Fruit fly (Drosophila melanogaster) whole organism, adult: ENCODE data around the gene RpL22.

Experiments used
- CG11617 ChIP-seq: fragments of 200-800 bp; sonication (Bioruptor generic); optimal IDR thresholded peaks from 2 replicates; lab custom pipeline; 2017; ENCODE audit warnings: mild to moderate bottlenecking, missing biosample characterization, missing genetic modification reagents, missing genetic modification characterization
- CG12768 ChIP-seq: fragments of 200-800 bp; sonication (Bioruptor generic); optimal IDR thresholded peaks from 2 replicates; lab custom pipeline; 2017; ENCODE audit warnings: missing biosample characterization, missing genetic modification characterization, mild to moderate bottlenecking, moderate library complexity, missing genetic modification reagents
- CG14711 ChIP-seq: fragments of 200-800 bp; sonication (Bioruptor generic); optimal IDR thresholded peaks from 2 replicates; lab custom pipeline; 2018; ENCODE audit warnings: missing biosample characterization, mild to moderate bottlenecking, missing genetic modification characterization, moderate library complexity
- CG1620 ChIP-seq: fragments of 200-800 bp; sonication (Bioruptor generic); optimal IDR thresholded peaks from 2 replicates; lab custom pipeline; 2016; ENCODE audit warnings: missing biosample characterization, missing genetic modification characterization
- CG33017 ChIP-seq: fragments of 200-800 bp; sonication (Bioruptor generic); optimal IDR thresholded peaks from 2 replicates; lab custom pipeline; 2018; ENCODE audit warnings: missing biosample characterization, mild to moderate bottlenecking, missing genetic modification characterization, moderate library complexity
- CG5204 ChIP-seq: fragments of 200-800 bp; sonication (Bioruptor generic); optimal IDR thresholded peaks from 2 replicates; lab custom pipeline; 2016; ENCODE audit warnings: missing biosample characterization, missing genetic modification characterization
- CG7045 ChIP-seq: fragments of 200-800 bp; sonication (Bioruptor generic); optimal IDR thresholded peaks from 2 replicates; lab custom pipeline; 2017; ENCODE audit warnings: missing biosample characterization, mild to moderate bottlenecking, missing genetic modification characterization
- CG7101 ChIP-seq: fragments of 200-800 bp; sonication (Bioruptor generic); optimal IDR thresholded peaks from 2 replicates; lab custom pipeline; 2018; ENCODE audit warnings: missing biosample characterization, mild to moderate bottlenecking, missing genetic modification characterization, moderate library complexity
- Clk ChIP-seq: fragments of 200-800 bp; sonication (Bioruptor generic); optimal IDR thresholded peaks from 2 replicates; lab custom pipeline; 2017; ENCODE audit warnings: missing biosample characterization, missing genetic modification characterization
- Crg-1 ChIP-seq: fragments of 200-800 bp; sonication (Bioruptor generic); optimal IDR thresholded peaks from 2 replicates; lab custom pipeline; 2016; ENCODE audit warnings: missing biosample characterization, missing genetic modification characterization
- Hr96 ChIP-seq: fragments of 200-800 bp; sonication (Bioruptor generic); optimal IDR thresholded peaks from 2 replicates; lab custom pipeline; 2016; ENCODE audit warnings: missing biosample characterization, missing genetic modification characterization
- Mnt ChIP-seq: fragments of 200-800 bp; sonication (Bioruptor generic); optimal IDR thresholded peaks from 2 replicates; lab custom pipeline; 2016; ENCODE audit warnings: missing biosample characterization, mild to moderate bottlenecking, missing genetic modification characterization
- bab1 ChIP-seq: fragments of 200-800 bp; sonication (Bioruptor generic); optimal IDR thresholded peaks from 3 replicates; lab custom pipeline; 2019; ENCODE audit warnings: missing biosample characterization, mild to moderate bottlenecking, missing genetic modification characterization, moderate library complexity
- cic ChIP-seq: fragments of 200-800 bp; sonication (Bioruptor generic); optimal IDR thresholded peaks from 2 replicates; lab custom pipeline; 2017; ENCODE audit warnings: missing biosample characterization, mild to moderate bottlenecking, missing genetic modification characterization, moderate library complexity
- cnc ChIP-seq, 2 experiments: fragments of >200 bp; optimal IDR thresholded peaks; 2 replicates each; lab custom pipeline; 2017
- kay ChIP-seq: fragments of 200-800 bp; sonication (Bioruptor generic); peaks from one replicate; lab custom pipeline; 2016; ENCODE audit warnings: missing biosample characterization, missing genetic modification characterization, borderline replicate concordance
- ovo ChIP-seq: fragments of 200-800 bp; sonication (Bioruptor generic); optimal IDR thresholded peaks from 2 replicates; lab custom pipeline; 2016; ENCODE audit warnings: missing biosample characterization, missing genetic modification characterization
- pad ChIP-seq: fragments of 200-800 bp; sonication (Bioruptor generic); optimal IDR thresholded peaks from 3 replicates; lab custom pipeline; 2017; ENCODE audit warnings: missing biosample characterization, missing genetic modification characterization, mild to moderate bottlenecking, moderate library complexity, missing genetic modification reagents
- tj ChIP-seq: fragments of 200-800 bp; sonication (Bioruptor generic); optimal IDR thresholded peaks from 3 replicates; lab custom pipeline; 2017; ENCODE audit warnings: missing biosample characterization, mild to moderate bottlenecking, missing genetic modification characterization, moderate library complexity
- toe ChIP-seq: fragments of 200-800 bp; sonication (Bioruptor generic); optimal IDR thresholded peaks from 2 replicates; lab custom pipeline; 2016; ENCODE audit warnings: missing biosample characterization, missing genetic modification characterization

The RpL22 gene

dm6 chrX:739621-740216 is 25.2 kb downstream of the RpL22 start:
- no peak for TF ChIP-seq toe
- no peak for TF ChIP-seq pad (GFP tag; lab: Kevin White, UChicago)
- no peak for TF ChIP-seq CG11617
- no peak for TF ChIP-seq CG33017 (tag; lab: Kevin White, UChicago)
- no peak for TF ChIP-seq cic (GFP tag; lab: Kevin White, UChicago)
- TF ChIP-seq kay (GFP tag; lab: Kevin White, UChicago) = no peak
- TF ChIP-seq CG12768 (GFP tag; lab: Kevin White, UChicago) = no peak
- no peak for TF ChIP-seq Clk (GFP tag; lab: Kevin White, UChicago)
- no peak for TF ChIP-seq CG7101 (tag; lab: Kevin White, UChicago)
- TF ChIP-seq CG7045 (GFP tag; lab: Kevin White, UChicago) = no peak
- TF ChIP-seq CG1620 = no peak
- no peak for TF ChIP-seq CG5204 (GFP tag; lab: Kevin White, UChicago)
- TF ChIP-seq tj = no peak
- no peak for TF ChIP-seq bab1 (GFP tag; lab: Kevin White, UChicago)
- TF ChIP-seq cnc (optimal IDR thresholded peaks at IDR 0.05; lab: Kevin White, UChicago) = no peak
- no peak for TF ChIP-seq Hr96 (GFP tag; lab: Kevin White, UChicago)
- TF ChIP-seq CG14711 (tag; lab: Kevin White, UChicago) = no peak
- no peak for TF ChIP-seq Mnt (GFP tag; lab: Kevin White, UChicago)

dm6 chrX:724496-724895 is 40.4 kb downstream of the RpL22 start:
- no peak for TF ChIP-seq Hr96 (GFP tag; lab: Kevin White, UChicago)
- no peak for TF ChIP-seq cnc (optimal IDR thresholded peaks at IDR 0.05; lab: Kevin White, UChicago)
- no peak for TF ChIP-seq toe

- no peak for TF ChIP-seq Mnt (GFP tag; lab: Kevin White, UChicago)
- no peak for TF ChIP-seq pad (GFP tag; lab: Kevin White, UChicago)
- TF ChIP-seq ovo (GFP tag; lab: Kevin White, UChicago) = no peak
- TF ChIP-seq CG5204 (GFP tag; lab: Kevin White, UChicago) = no peak
- TF ChIP-seq Hr96 (GFP tag; lab: Kevin White, UChicago) = no peak
- TF ChIP-seq Clk (GFP tag; lab: Kevin White, UChicago) = no peak
- no peak for TF ChIP-seq toe
- TF ChIP-seq CG7101 (tag; lab: Kevin White, UChicago) = no peak
- TF ChIP-seq tj = no peak
- TF ChIP-seq cnc (optimal IDR thresholded peaks at IDR 0.05; lab: Kevin White, UChicago) = no peak
- no peak for TF ChIP-seq Crg-1
- no peak for TF ChIP-seq CG33017 (tag; lab: Kevin White, UChicago)
- no peak for TF ChIP-seq CG11617
- TF ChIP-seq kay (GFP tag; lab: Kevin White, UChicago) = no peak
- no peak for TF ChIP-seq bab1 (GFP tag; lab: Kevin White, UChicago)
- TF ChIP-seq CG12768 (GFP tag; lab: Kevin White, UChicago) = no peak
- TF ChIP-seq CG14711 (tag; lab: Kevin White, UChicago) = no peak
- TF ChIP-seq CG7045 (GFP tag; lab: Kevin White, UChicago) = no peak
- no peak for TF ChIP-seq CG1620
Observed at dm6 chrX:718945-719344, 46.0 kb downstream of the RpL22 start.

dm6 chrX:717893-718292 is 47.0 kb downstream of the RpL22 start:
- no peak for TF ChIP-seq toe

- TF ChIP-seq ovo (GFP tag; lab: Kevin White, UChicago) = no peak
- no peak for TF ChIP-seq pad (GFP tag; lab: Kevin White, UChicago)
- TF ChIP-seq CG11617 = no peak
- TF ChIP-seq bab1 (GFP tag; lab: Kevin White, UChicago) = no peak
- no peak for TF ChIP-seq CG1620
- TF ChIP-seq CG33017 (tag; lab: Kevin White, UChicago) = no peak
- no peak for TF ChIP-seq tj
- TF ChIP-seq kay (GFP tag; lab: Kevin White, UChicago) = no peak
- TF ChIP-seq Mnt (GFP tag; lab: Kevin White, UChicago) = no peak
- no peak for TF ChIP-seq CG7101 (tag; lab: Kevin White, UChicago)
- no peak for TF ChIP-seq cic (GFP tag; lab: Kevin White, UChicago)
- TF ChIP-seq Clk (GFP tag; lab: Kevin White, UChicago) = no peak
- no peak for TF ChIP-seq CG14711 (tag; lab: Kevin White, UChicago)
- TF ChIP-seq CG5204 (GFP tag; lab: Kevin White, UChicago) = no peak
- no peak for TF ChIP-seq CG12768 (GFP tag; lab: Kevin White, UChicago)
- TF ChIP-seq cnc (optimal IDR thresholded peaks at IDR 0.05; lab: Kevin White, UChicago) = no peak
Observed at dm6 chrX:715383-715782, 49.5 kb downstream of the RpL22 start.

dm6 chrX:713249-713898 is 51.6 kb downstream of the RpL22 start:
- TF ChIP-seq CG11617 (no peak), CG33017 (tag; lab: Kevin White, UChicago) (no peak), CG14711 (tag; lab: Kevin White, UChicago) (no peak), kay (GFP tag; lab: Kevin White, UChicago) (no peak), CG5204 (GFP tag; lab: Kevin White, UChicago) (no peak), tj (no peak), CG1620 (no peak), Clk (GFP tag; lab: Kevin White, UChicago) (no peak), CG12768 (GFP tag; lab: Kevin White, UChicago) (no peak), cic (GFP tag; lab: Kevin White, UChicago) (no peak), pad (GFP tag; lab: Kevin White, UChicago) (no peak), Mnt (GFP tag; lab: Kevin White, UChicago) (no peak), Crg-1 (no peak), toe (no peak), ovo (GFP tag; lab: Kevin White, UChicago) (no peak)
